Worm (Caenorhabditis elegans) whole organism, midembryonic: ENCODE measurements around the gene str-82.

Experiments
- cog-1 ChIP-seq: sonication (generic microtip); optimal IDR thresholded peaks from 2 replicates; lab custom pipeline; 2016; ENCODE audit warnings: missing genetic modification characterization, missing compliant biosample characterization
- med-1 ChIP-seq: sonication (generic microtip); optimal IDR thresholded peaks from 2 replicates; lab custom pipeline; 2017; ENCODE audit warnings: missing genetic modification characterization, mild to moderate bottlenecking, missing compliant biosample characterization, antibody characterized with exemption, missing genetic modification reagents; ENCODE audit not compliant: insufficient read depth
- ref-1 ChIP-seq: fragments of 200-800 bp; sonication (Bioruptor generic); conservative IDR thresholded peaks from 2 replicates; pipeline ENCODE4 v1.3.6; 2022; ENCODE audit warnings: missing genetic modification reagents, missing genetic modification characterization, missing compliant biosample characterization
- ztf-23 ChIP-seq: fragments of 200-800 bp; sonication (Bioruptor generic); IDR thresholded peaks from 2 replicates; pipeline ENCODE4 v1.3.6; 2022; ENCODE audit warnings: missing genetic modification reagents, missing genetic modification characterization, missing compliant biosample characterization
- ztf-29 ChIP-seq: fragments of 200-800 bp; sonication (Bioruptor generic); IDR thresholded peaks from 2 replicates; pipeline ENCODE4 v1.3.6; 2022; ENCODE audit warnings: missing genetic modification reagents, missing genetic modification characterization, missing compliant biosample characterization

ce11 chrV:3995838-3996237 is 21.4 kb downstream of the str-82 start, which contains the start of gene srx-62:
- TF ChIP-seq med-1 (GFP tag; lab: Kevin White, UChicago) (no peak), ztf-23 (GFP tag; lab: Robert Waterston, UW) (no peak), ref-1 (GFP tag; lab: Robert Waterston, UW) (no peak), ztf-29 (no peak), cog-1 (tag; lab: Kevin White, UChicago) (no peak)
